Worm (Caenorhabditis elegans): ENCODE data around the gene ZK616.2.

ZK616.2 gene

ce11 chrIV:5367899-5368298 lies 29.7 kb upstream of the ZK616.2 start:
- TF ChIP-seq efl-1 (optimal IDR thresholded peaks at IDR 0.05) (no peak), efl-1 (GFP tag; optimal IDR thresholded peaks at IDR 0.05 in 1 of 2) (peak in 1 of 2 experiments; percentile 92), elt-3 (tag; optimal IDR thresholded peaks at IDR 0.05) (no peak)

ce11 chrIV:5368860-5369259 lies 28.8 kb upstream of the ZK616.2 start:
- no peak for TF ChIP-seq nhr-90 (tag; optimal IDR thresholded peaks at IDR 0.05; ENCODE audit: poor library complexity)
- peak in 1 of 3 experiments; percentile 41 for TF ChIP-seq ceh-82 (tag; optimal IDR thresholded peaks at IDR 0.05)
- TF ChIP-seq ztf-11 (tag; optimal IDR thresholded peaks at IDR 0.05) = no peak
- no peak for TF ChIP-seq ceh-88 (GFP tag; IDR thresholded peaks at IDR 0.05)
- no peak for TF ChIP-seq lin-13 (GFP tag; optimal IDR thresholded peaks at IDR 0.05)
- TF ChIP-seq sox-4 (tag; optimal IDR thresholded peaks at IDR 0.05) = no peak
- no peak for TF ChIP-seq mep-1 (tag; optimal IDR thresholded peaks at IDR 0.05)
- no peak for TF ChIP-seq nhr-77 (tag; optimal IDR thresholded peaks at IDR 0.05)
- peak; percentile 26 for TF ChIP-seq lir-3 (tag; optimal IDR thresholded peaks at IDR 0.05; ENCODE audit: poor library complexity)
- no peak for TF ChIP-seq pqm-1 (tag; optimal IDR thresholded peaks at IDR 0.05)
- no peak for TF ChIP-seq pax-3 (tag; optimal IDR thresholded peaks at IDR 0.05)
- no peak for TF ChIP-seq aly-2 (tag; optimal IDR thresholded peaks at IDR 0.05)
- TF ChIP-seq ztf-4 (tag; optimal IDR thresholded peaks at IDR 0.05) = peak; percentile 13
- TF ChIP-seq dsc-1 (tag; optimal IDR thresholded peaks at IDR 0.05) = peak; percentile 13
- TF ChIP-seq nhr-11 (tag; optimal IDR thresholded peaks at IDR 0.05) = no peak
- peak; percentile 55 for TF ChIP-seq swsn-7 (tag; optimal IDR thresholded peaks at IDR 0.05)
- TF ChIP-seq elt-3 (tag; optimal IDR thresholded peaks at IDR 0.05) = no peak
- peak; percentile 40 for TF ChIP-seq nhr-71 (tag; optimal IDR thresholded peaks at IDR 0.05)
- no peak for TF ChIP-seq nhr-12 (tag; optimal IDR thresholded peaks at IDR 0.05)
- TF ChIP-seq nhr-85 (tag) = peak; percentile 58
- TF ChIP-seq hpl-2 (GFP tag; optimal IDR thresholded peaks at IDR 0.05) = no peak
- peak; percentile 37 to 43 for TF ChIP-seq lin-35 (GFP tag; optimal IDR thresholded peaks at IDR 0.05)
- TF ChIP-seq unc-130 (tag; optimal IDR thresholded peaks at IDR 0.05) = no peak
- peak; percentile 2; the same call in 1 of the 2 replicates for TF ChIP-seq isw-1 (GFP tag; IDR thresholded peaks at IDR 0.05)
- TF ChIP-seq unc-86 (tag; optimal IDR thresholded peaks at IDR 0.05) = peak; percentile 37
- TF ChIP-seq grh-1 (GFP tag; IDR thresholded peaks at IDR 0.05) = no peak
- peak; percentile 9 for TF ChIP-seq tbx-2 (tag; optimal IDR thresholded peaks at IDR 0.05)
- peak; percentile 5 for TF ChIP-seq skn-1 (tag; optimal IDR thresholded peaks at IDR 0.05)
- TF ChIP-seq tlp-1 (tag; optimal IDR thresholded peaks at IDR 0.05) = no peak
- TF ChIP-seq C04F5.9 (tag; optimal IDR thresholded peaks at IDR 0.05) = no peak
- TF ChIP-seq nhr-47 (tag; optimal IDR thresholded peaks at IDR 0.05) = peak; percentile 8
- no peak for TF ChIP-seq elt-2 (tag; optimal IDR thresholded peaks at IDR 0.05)
- TF ChIP-seq unc-98 (GFP tag; IDR thresholded peaks at IDR 0.05) = no peak
- no peak for TF ChIP-seq zag-1 (tag; optimal IDR thresholded peaks at IDR 0.05)
- peak; percentile 52 for TF ChIP-seq snu-23 (GFP tag; optimal IDR thresholded peaks at IDR 0.05)
- TF ChIP-seq F16B12.6 (tag; optimal IDR thresholded peaks at IDR 0.05) = peak; percentile 34
- peak in 2 of 3 experiments; percentile 7 to 11 for TF ChIP-seq dpl-1 (GFP tag; optimal IDR thresholded peaks at IDR 0.05)
- TF ChIP-seq C16A3.4 (tag; optimal IDR thresholded peaks at IDR 0.05) = no peak
- TF ChIP-seq fkh-8 (tag; optimal IDR thresholded peaks at IDR 0.05) = peak; percentile 43
- TF ChIP-seq hlh-17 (GFP tag; optimal IDR thresholded peaks at IDR 0.05; ENCODE audit: borderline replicate concordance) = no peak
- TF ChIP-seq rnt-1 (tag; optimal IDR thresholded peaks at IDR 0.05) = peak; percentile 42
- no peak for TF ChIP-seq ces-1 (GFP tag; optimal IDR thresholded peaks at IDR 0.05)
- no peak for TF ChIP-seq mdl-1 (tag; optimal IDR thresholded peaks at IDR 0.05)
- TF ChIP-seq nhr-20 (tag; optimal IDR thresholded peaks at IDR 0.05) = peak; percentile 27
- TF ChIP-seq fos-1 (tag; optimal IDR thresholded peaks at IDR 0.05) = no peak
- TF ChIP-seq irx-1 (tag; optimal IDR thresholded peaks at IDR 0.05) = no peak
- no peak for TF ChIP-seq zip-4 (GFP tag; optimal IDR thresholded peaks at IDR 0.05)
- peak; percentile 15; the same call in 1 of the 2 replicates for TF ChIP-seq nhr-19 (GFP tag; conservative IDR thresholded peaks at IDR 0.05)
- TF ChIP-seq lin-15B (tag; optimal IDR thresholded peaks at IDR 0.05) = peak; percentile 8
- peak; percentile 25 for TF ChIP-seq xbp-1 (tag; optimal IDR thresholded peaks at IDR 0.05)

Measured in whole organism, L1 larva.